Fruit fly (Drosophila melanogaster): ENCODE data around the gene Hs3st-B.

Hs3st-B gene

DNA sequence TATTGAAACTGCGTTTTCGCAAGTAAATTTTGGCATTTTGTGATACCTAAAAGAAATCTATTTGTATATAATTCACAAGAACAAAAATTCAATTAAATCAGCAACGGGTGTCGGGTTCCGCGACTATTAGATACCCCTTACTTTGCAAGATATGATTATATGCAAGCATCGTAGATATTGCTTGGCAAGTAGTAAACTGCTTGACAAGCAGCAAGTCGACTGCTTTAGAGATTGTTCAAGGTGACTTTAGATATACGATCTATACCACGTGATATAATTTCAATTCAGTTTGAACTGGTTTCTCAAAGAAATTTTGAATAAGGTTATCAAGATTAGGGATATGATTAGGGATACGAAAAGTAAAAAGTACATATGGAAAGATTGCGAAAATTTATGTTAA lies 30.0 kb downstream of the Hs3st-B start (continued):
- TF ChIP-seq Aef1 (GFP tag; IDR thresholded peaks at IDR 0.05) (no peak), CG3726 (GFP tag; IDR thresholded peaks at IDR 0.05) (no peak)

- TF ChIP-seq Oli (tag; optimal IDR thresholded peaks at IDR 0.05) (no peak), repo (GFP tag; optimal IDR thresholded peaks at IDR 0.05) (no peak), Med (GFP tag) (peak; percentile 13), caup (GFP tag; optimal IDR thresholded peaks at IDR 0.05; ENCODE audit: severe bottlenecking) (no peak), CG14050 (GFP tag; IDR thresholded peaks at IDR 0.05) (no peak)
These were observed 31.8 kb downstream of the Hs3st-B start, which contains the start of gene CG8028 for dm6 chrX:19280249-19280648. Gene CG8028, minus strand, starts transcription at chrX:19280349.

dm6 chrX:19280685-19281084 lies 32.2 kb downstream of the Hs3st-B start:
- TF ChIP-seq gcm (GFP tag; optimal IDR thresholded peaks at IDR 0.05) = no peak
- peak; percentile 50 for TF ChIP-seq Med (GFP tag)
- TF ChIP-seq Ada2b (GFP tag; IDR thresholded peaks at IDR 0.05) = no peak
- TF ChIP-seq repo (GFP tag; optimal IDR thresholded peaks at IDR 0.05) = no peak
- TF ChIP-seq dmrt11E (tag; optimal IDR thresholded peaks at IDR 0.05) = no peak
- TF ChIP-seq CG17829 (tag; optimal IDR thresholded peaks at IDR 0.05) = no peak
- TF ChIP-seq Hand (GFP tag; optimal IDR thresholded peaks at IDR 0.05) = no peak
- TF ChIP-seq peb (GFP tag; IDR thresholded peaks at IDR 0.05) = no peak
- TF ChIP-seq H15 (GFP tag; IDR thresholded peaks at IDR 0.05) = no peak
- TF ChIP-seq Mad (GFP tag; optimal IDR thresholded peaks at IDR 0.05) = no peak
- peak; percentile 70 for TF ChIP-seq Ets65A (GFP tag)
- peak; percentile 22 for TF ChIP-seq sens (GFP tag)
- no peak for TF ChIP-seq CG32772 (GFP tag; IDR thresholded peaks at IDR 0.05)
- no peak for TF ChIP-seq croc (GFP tag; conservative IDR thresholded peaks at IDR 0.05)
- TF ChIP-seq CG15073 (GFP tag; optimal IDR thresholded peaks at IDR 0.05) = no peak
- TF ChIP-seq Chrac-16 (GFP tag; optimal IDR thresholded peaks at IDR 0.05) = no peak
- no peak for TF ChIP-seq pzg (GFP tag; optimal IDR thresholded peaks at IDR 0.05)

DNA sequence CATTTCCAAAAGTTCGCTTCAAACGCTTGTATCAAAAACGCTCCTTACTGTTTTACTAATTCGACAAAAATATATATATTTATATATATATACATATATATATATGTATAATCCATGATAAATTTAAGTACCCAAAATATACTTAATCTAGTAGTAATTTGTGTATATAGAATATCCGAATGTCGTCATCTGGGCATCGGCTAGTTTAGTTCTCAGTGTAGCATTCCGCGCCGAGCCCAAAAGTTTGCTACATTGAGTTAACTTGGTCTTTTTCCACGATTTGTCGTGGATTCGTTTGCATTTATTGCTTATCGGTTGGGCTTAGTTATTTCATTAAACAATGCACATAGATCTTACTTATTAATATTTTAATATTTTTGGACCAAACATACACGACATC lies 32.8 kb downstream of the Hs3st-B start:
- TF ChIP-seq sens (GFP tag) (peak; percentile 14), CG31441 (GFP tag; IDR thresholded peaks at IDR 0.05) (peak; percentile 38; the same call in 1 of the 2 replicates), tgo (GFP tag; IDR thresholded peaks at IDR 0.05) (no peak; the same call in 2 of the 3 replicates), pnt (GFP tag; optimal IDR thresholded peaks at IDR 0.05) (no peak), Vsx1 (GFP tag; optimal IDR thresholded peaks at IDR 0.05) (no peak), CG9932 (GFP tag; IDR thresholded peaks at IDR 0.05) (peak; percentile 34; the same call in 1 of the 2 replicates), CG2202 (tag; optimal IDR thresholded peaks at IDR 0.05) (no peak), CG6813 (GFP tag; optimal IDR thresholded peaks at IDR 0.05) (peak; percentile 37), odd (GFP tag; optimal IDR thresholded peaks at IDR 0.05) (no peak), NC2β (GFP tag; optimal IDR thresholded peaks at IDR 0.05) (no peak), caup (GFP tag; optimal IDR thresholded peaks at IDR 0.05; ENCODE audit: severe bottlenecking) (peak; percentile 22), insv (GFP tag; optimal IDR thresholded peaks at IDR 0.05) (no peak), grau (tag; optimal IDR thresholded peaks at IDR 0.05) (peak; percentile 26), CG10462 (GFP tag; optimal IDR thresholded peaks at IDR 0.05) (no peak), fru (optimal IDR thresholded peaks at IDR 0.05) (no peak), sim (GFP tag; IDR thresholded peaks at IDR 0.05) (no peak), CG2889 (GFP tag; IDR thresholded peaks at IDR 0.05) (no peak), CG11504 (tag; optimal IDR thresholded peaks at IDR 0.05) (no peak), Taf1 (GFP tag; IDR thresholded peaks at IDR 0.05) (no peak), CG3838 (GFP tag; optimal IDR thresholded peaks at IDR 0.05) (no peak), CG6175 (GFP tag; IDR thresholded peaks at IDR 0.05) (no peak), sisA (GFP tag; IDR thresholded peaks at IDR 0.05) (no peak), jigr1 (GFP tag; IDR thresholded peaks at IDR 0.05) (no peak), CG8924 (tag; optimal IDR thresholded peaks at IDR 0.05) (peak; percentile 12), Usf (GFP tag; optimal IDR thresholded peaks at IDR 0.05) (no peak), Neu2 (GFP tag; optimal IDR thresholded peaks at IDR 0.05; ENCODE audit: borderline replicate concordance) (no peak), ranshi (GFP tag; IDR thresholded peaks at IDR 0.05) (no peak), Rfx (GFP tag; IDR thresholded peaks at IDR 0.05) (peak; percentile 66), Optix (GFP tag; IDR thresholded peaks at IDR 0.05) (no peak)
